Worm (Caenorhabditis elegans): ENCODE measurements around the gene smf-1.
A peak's percentile ranks its signal among the peaks of the same experiment; 100 is the strongest.

- TF ChIP-seq F37D6.2 (tag; optimal IDR thresholded peaks at IDR 0.05): no peak
- no peak for TF ChIP-seq ceh-82 (tag; optimal IDR thresholded peaks at IDR 0.05)
- peak; percentile 85 for TF ChIP-seq pha-4 (GFP tag; IDR thresholded peaks at IDR 0.05)
- peak; percentile 93 for TF ChIP-seq pha-4 (tag; optimal IDR thresholded peaks at IDR 0.05)
- no peak for TF ChIP-seq egl-27 (tag; optimal IDR thresholded peaks at IDR 0.05)
- no peak for TF ChIP-seq ces-1 (GFP tag; optimal IDR thresholded peaks at IDR 0.05)
- no peak for TF ChIP-seq D1046.2 (GFP tag; IDR thresholded peaks at IDR 0.05)
- peak; percentile 42 for TF ChIP-seq lin-13 (GFP tag; optimal IDR thresholded peaks at IDR 0.05)
- TF ChIP-seq F49E8.2 (tag; optimal IDR thresholded peaks at IDR 0.05; ENCODE audit: borderline replicate concordance): no peak
- TF ChIP-seq lin-15B (tag; optimal IDR thresholded peaks at IDR 0.05): no peak
Observed at ce11 chrX:6750145-6750544, 27.3 kb upstream of the smf-1 start.

All from whole organism, L4 larva.